Fruit fly (Drosophila melanogaster) whole organism, prepupa: ENCODE measurements around the gene CG14329.

Experiments used
- CG11762 ChIP-seq: fragments of 200-800 bp; sonication (Bioruptor generic); optimal IDR thresholded peaks from 3 replicates; lab custom pipeline; 2016; ENCODE audit warnings: missing biosample characterization, missing genetic modification characterization; ENCODE audit not compliant: insufficient read depth
- CG15336 ChIP-seq: fragments of 200-800 bp; sonication (Bioruptor generic); IDR thresholded peaks from 2 replicates; pipeline ENCODE4 v1.3.6; 2022; ENCODE audit warnings: missing biosample characterization, missing genetic modification characterization
- CG3032 ChIP-seq: fragments of 200-800 bp; optimal IDR thresholded peaks from 2 replicates; lab custom pipeline; 2019; ENCODE audit warnings: missing biosample characterization, mild to moderate bottlenecking, missing genetic modification characterization, moderate library complexity
- CG6276 ChIP-seq: fragments of 200-800 bp; sonication (Bioruptor generic); optimal IDR thresholded peaks from 2 replicates; lab custom pipeline; 2017; ENCODE audit warnings: missing biosample characterization, mild to moderate bottlenecking, missing genetic modification characterization
- CG8119 ChIP-seq: fragments of 200-800 bp; sonication (Bioruptor generic); IDR thresholded peaks from 3 replicates; pipeline ENCODE4 v1.3.6; 2022; ENCODE audit warnings: missing biosample characterization, missing genetic modification characterization
- Eip78C ChIP-seq: fragments of 200-800 bp; sonication (Bioruptor generic); peaks from one replicate; lab custom pipeline; 2016; ENCODE audit warnings: missing biosample characterization, missing genetic modification characterization
- Ets21C ChIP-seq: fragments of 200-800 bp; sonication (Bioruptor generic); optimal IDR thresholded peaks from 3 replicates; lab custom pipeline; 2016; ENCODE audit warnings: missing biosample characterization, missing genetic modification characterization
- Hr38 ChIP-seq: sonication (Bioruptor generic); optimal IDR thresholded peaks from 2 replicates; lab custom pipeline; 2016; ENCODE audit warnings: missing biosample characterization, missing genetic modification characterization
- Hr39 ChIP-seq: fragments of 200-800 bp; sonication (Bioruptor generic); optimal IDR thresholded peaks from 2 replicates; lab custom pipeline; 2016; ENCODE audit warnings: missing biosample characterization, missing genetic modification characterization
- Sox102F ChIP-seq: fragments of 200-800 bp; sonication (Bioruptor generic); optimal IDR thresholded peaks from 2 replicates; lab custom pipeline; 2016; ENCODE audit warnings: missing biosample characterization, mild to moderate bottlenecking, missing genetic modification characterization
- Sox15 ChIP-seq: fragments of 200-800 bp; sonication (Bioruptor generic); optimal IDR thresholded peaks from 3 replicates; lab custom pipeline; 2016; ENCODE audit warnings: missing biosample characterization, missing genetic modification characterization
- dac ChIP-seq: fragments of 200-800 bp; sonication (Bioruptor generic); optimal IDR thresholded peaks from 2 replicates; lab custom pipeline; 2017; ENCODE audit warnings: missing biosample characterization, mild to moderate bottlenecking, missing genetic modification characterization
- svp ChIP-seq: fragments of 200-800 bp; sonication (Bioruptor generic); peaks from one replicate; lab custom pipeline; 2016; ENCODE audit warnings: missing biosample characterization, missing genetic modification characterization

DNA sequence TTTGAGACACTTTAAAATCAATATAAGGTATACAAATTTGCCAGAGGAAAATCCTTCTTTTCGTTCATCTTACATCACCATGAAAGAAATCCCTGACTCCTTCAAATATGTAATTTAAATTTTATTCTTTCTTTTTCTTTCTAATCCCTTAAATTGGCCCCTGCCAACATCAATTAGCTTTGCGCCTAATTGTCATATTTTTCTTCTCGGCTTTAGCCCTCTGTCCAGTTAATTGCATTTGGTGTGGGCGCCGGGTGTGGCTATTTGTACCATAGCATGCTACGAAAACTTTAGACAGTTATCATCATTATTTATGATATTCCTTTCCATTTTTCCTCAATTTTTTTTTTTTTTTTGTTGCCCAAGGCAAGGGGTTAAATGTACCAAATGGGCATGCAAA is 21.3 kb downstream of the CG14329 start, which contains the start of gene CG43175:
- TF ChIP-seq dac (GFP tag; lab: Kevin White, UChicago) = no peak
- TF ChIP-seq Ets21C (GFP tag; lab: Kevin White, UChicago) = no peak
- no peak for TF ChIP-seq svp (GFP tag; lab: Kevin White, UChicago)
- TF ChIP-seq CG15336 (GFP tag; lab: Robert Waterston, UW) = no peak
- TF ChIP-seq Eip78C = no peak
- no peak for TF ChIP-seq CG6276
- TF ChIP-seq CG11762 (GFP tag; lab: Kevin White, UChicago) = no peak
- TF ChIP-seq Hr39 (GFP tag; lab: Kevin White, UChicago) = no peak
- TF ChIP-seq CG3032 (tag; lab: Kevin White, UChicago) = no peak
- no peak for TF ChIP-seq Sox102F (GFP tag; lab: Kevin White, UChicago)
- TF ChIP-seq Sox15 (GFP tag; lab: Kevin White, UChicago) = no peak
- TF ChIP-seq CG8119 = no peak
- TF ChIP-seq Hr38 (GFP tag; lab: Kevin White, UChicago) = no peak
